Worm (Caenorhabditis elegans) whole organism, mixed stage, embryonic: Measurements from ENCODE around the gene ttc-7.

Source experiments
- M03D4.4 ChIP-seq: sonication (generic microtip); optimal IDR thresholded peaks from 2 replicates; lab custom pipeline; 2017; ENCODE audit warnings: mild to moderate bottlenecking, missing genetic modification characterization, missing compliant biosample characterization
- bed-3 ChIP-seq: fragments of 200-800 bp; sonication (Bioruptor generic); optimal IDR thresholded peaks from 3 replicates; lab custom pipeline; 2018; ENCODE audit warnings: mild to moderate bottlenecking, missing genetic modification characterization, moderate library complexity, missing compliant biosample characterization
- blmp-1 ChIP-seq: fragments of 150-350 bp; optimal IDR thresholded peaks from 2 replicates; lab custom pipeline; 2014; ENCODE audit warnings: missing biosample characterization, missing genetic modification characterization
- ceh-39 ChIP-seq: fragments of 150-350 bp; optimal IDR thresholded peaks from 2 replicates; lab custom pipeline; 2014; ENCODE audit warnings: missing biosample characterization, missing genetic modification characterization
- ceh-43 ChIP-seq: fragments of 200-800 bp; sonication (Bioruptor generic); optimal IDR thresholded peaks from 2 replicates; lab custom pipeline; 2018; ENCODE audit warnings: mild to moderate bottlenecking, missing genetic modification characterization, moderate library complexity, missing compliant biosample characterization
- ceh-83 ChIP-seq: fragments of 200-800 bp; sonication (Bioruptor generic); optimal IDR thresholded peaks from 2 replicates; lab custom pipeline; 2018; ENCODE audit warnings: mild to moderate bottlenecking, missing genetic modification characterization, missing compliant biosample characterization
- ces-1 ChIP-seq: fragments of 150-350 bp; optimal IDR thresholded peaks from 2 replicates; lab custom pipeline; 2014; ENCODE audit warnings: missing biosample characterization, missing genetic modification reagents, missing genetic modification characterization
- cnd-1 ChIP-seq: fragments of 200-800 bp; sonication (Bioruptor generic); optimal IDR thresholded peaks from 2 replicates; lab custom pipeline; 2018; ENCODE audit warnings: mild to moderate bottlenecking, missing genetic modification characterization, missing compliant biosample characterization
- drap-1 ChIP-seq: fragments of 200-800 bp; sonication (Bioruptor generic); optimal IDR thresholded peaks from 3 replicates; lab custom pipeline; 2018; ENCODE audit warnings: mild to moderate bottlenecking, missing genetic modification characterization, missing compliant biosample characterization
- elt-1 ChIP-seq: sonication (generic microtip); optimal IDR thresholded peaks from 2 replicates; lab custom pipeline; 2017; ENCODE audit warnings: missing genetic modification characterization, mild to moderate bottlenecking, missing compliant biosample characterization, antibody characterized with exemption, moderate library complexity, borderline replicate concordance; ENCODE audit not compliant: insufficient read depth
- elt-3 ChIP-seq: fragments of 150-350 bp; optimal IDR thresholded peaks from 2 replicates; lab custom pipeline; 2014; ENCODE audit warnings: missing biosample characterization, missing genetic modification characterization
- flh-1 ChIP-seq: fragments of 200-800 bp; sonication (Bioruptor generic); optimal IDR thresholded peaks from 2 replicates; lab custom pipeline; 2018; ENCODE audit warnings: mild to moderate bottlenecking, missing genetic modification characterization, moderate library complexity, missing compliant biosample characterization
- ham-2 ChIP-seq: fragments of 200-800 bp; sonication (Bioruptor generic); optimal IDR thresholded peaks from 2 replicates; lab custom pipeline; 2018; ENCODE audit warnings: mild to moderate bottlenecking, missing genetic modification characterization, missing compliant biosample characterization
- hlh-1 ChIP-seq: fragments of 150-350 bp; optimal IDR thresholded peaks from 2 replicates; lab custom pipeline; 2014; ENCODE audit warnings: missing biosample characterization, missing genetic modification reagents, missing genetic modification characterization
- lin-13 ChIP-seq: fragments of 150-350 bp; optimal IDR thresholded peaks from 2 replicates; lab custom pipeline; 2014; ENCODE audit warnings: missing biosample characterization, missing genetic modification characterization
- lin-32 ChIP-seq: fragments of 200-800 bp; sonication (Bioruptor generic); optimal IDR thresholded peaks from 2 replicates; lab custom pipeline; 2018; ENCODE audit warnings: mild to moderate bottlenecking, missing genetic modification characterization, missing compliant biosample characterization
- lsy-2 ChIP-seq: fragments of 150-350 bp; optimal IDR thresholded peaks from 2 replicates; lab custom pipeline; 2014; ENCODE audit warnings: missing biosample characterization, missing genetic modification characterization
- mab-5 ChIP-seq: fragments of 150-350 bp; optimal IDR thresholded peaks from 2 replicates; lab custom pipeline; 2014; ENCODE audit warnings: missing biosample characterization, missing genetic modification characterization
- mep-1 ChIP-seq: fragments of 150-350 bp; optimal IDR thresholded peaks from 2 replicates; lab custom pipeline; 2017; ENCODE audit warnings: missing biosample characterization, missing genetic modification reagents, missing genetic modification characterization, inconsistent platforms
- mls-2 ChIP-seq: sonication (generic microtip); optimal IDR thresholded peaks from 2 replicates; lab custom pipeline; 2016; ENCODE audit warnings: mild to moderate bottlenecking, missing genetic modification characterization, moderate library complexity, missing compliant biosample characterization
- nhr-12 ChIP-seq: fragments of 150-350 bp; optimal IDR thresholded peaks from 2 replicates; lab custom pipeline; 2014; ENCODE audit warnings: missing biosample characterization, missing genetic modification characterization
- nhr-2 ChIP-seq: fragments of 150-350 bp; optimal IDR thresholded peaks from 2 replicates; lab custom pipeline; 2014; ENCODE audit warnings: missing biosample characterization, missing genetic modification characterization
- nhr-237 ChIP-seq: fragments of 150-350 bp; optimal IDR thresholded peaks from 2 replicates; lab custom pipeline; 2014; ENCODE audit warnings: missing biosample characterization, missing genetic modification characterization
- nhr-28 ChIP-seq: fragments of 150-350 bp; optimal IDR thresholded peaks from 2 replicates; lab custom pipeline; 2014; ENCODE audit warnings: missing biosample characterization, missing genetic modification characterization
- nhr-76 ChIP-seq: sonication (generic microtip); optimal IDR thresholded peaks from 2 replicates; lab custom pipeline; 2017; ENCODE audit warnings: missing biosample characterization, missing genetic modification characterization
- pha-4 ChIP-seq: fragments of 150-350 bp; optimal IDR thresholded peaks from 2 replicates; lab custom pipeline; 2018; ENCODE audit warnings: missing biosample characterization, missing genetic modification reagents, missing genetic modification characterization
- sem-2 ChIP-seq: fragments of 200-800 bp; sonication (Bioruptor generic); optimal IDR thresholded peaks from 2 replicates; lab custom pipeline; 2018; ENCODE audit warnings: mild to moderate bottlenecking, missing genetic modification characterization, missing compliant biosample characterization
- snpc-4 ChIP-seq: fragments of 150-350 bp; optimal IDR thresholded peaks from 2 replicates; lab custom pipeline; 2014; ENCODE audit warnings: missing biosample characterization, missing genetic modification characterization
- sptf-1 ChIP-seq: sonication (generic microtip); optimal IDR thresholded peaks from 2 replicates; lab custom pipeline; 2017; ENCODE audit warnings: mild to moderate bottlenecking, missing genetic modification characterization, moderate library complexity, missing compliant biosample characterization
- tbx-8 ChIP-seq: fragments of 200-800 bp; sonication (Bioruptor generic); optimal IDR thresholded peaks from 2 replicates; lab custom pipeline; 2018; ENCODE audit warnings: mild to moderate bottlenecking, missing genetic modification characterization, moderate library complexity, missing compliant biosample characterization
- unc-120 ChIP-seq: sonication (generic microtip); optimal IDR thresholded peaks from 2 replicates; lab custom pipeline; 2017; ENCODE audit warnings: missing genetic modification characterization, missing compliant biosample characterization; ENCODE audit not compliant: poor library complexity, severe bottlenecking
- unc-39 ChIP-seq: fragments of 150-350 bp; optimal IDR thresholded peaks from 2 replicates; lab custom pipeline; 2014; ENCODE audit warnings: missing biosample characterization, missing genetic modification characterization
- unc-62 ChIP-seq: fragments of 150-350 bp; optimal IDR thresholded peaks from 2 replicates; lab custom pipeline; 2014; ENCODE audit warnings: missing biosample characterization, missing genetic modification reagents, missing genetic modification characterization
- zip-8 ChIP-seq: fragments of 150-350 bp; optimal IDR thresholded peaks from 2 replicates; lab custom pipeline; 2014; ENCODE audit warnings: missing biosample characterization, missing genetic modification characterization
- ztf-11 ChIP-seq: fragments of 150-350 bp; optimal IDR thresholded peaks from 2 replicates; lab custom pipeline; 2014; ENCODE audit warnings: missing biosample characterization, missing genetic modification characterization

ttc-7 gene

ce11 chrIII:1905589-1905988, 45.4 kb downstream of the ttc-7 start, which contains the start of the genes B0524.6 and pqn-41:
Gene B0524.6, minus strand, starts transcription at chrIII:1905640.
Gene pqn-41, plus strand, starts transcription at chrIII:1905958.
- no peak for TF ChIP-seq drap-1 (GFP tag; lab: Kevin White, UChicago)
- peak; percentile 60 for TF ChIP-seq lin-13 (tag; lab: Kevin White, UChicago)
- TF ChIP-seq lin-32 = no peak
- TF ChIP-seq ces-1 = peak; percentile 93
- TF ChIP-seq cnd-1 (tag; lab: Kevin White, UChicago) = no peak
- TF ChIP-seq elt-3 (tag; lab: Kevin White, UChicago) = no peak
- peak; percentile 79 for TF ChIP-seq lsy-2
- TF ChIP-seq mab-5 (tag; lab: Kevin White, UChicago) = peak; percentile 6
- TF ChIP-seq nhr-237 (tag; lab: Kevin White, UChicago) = peak; percentile 39
- TF ChIP-seq ham-2 = no peak
- no peak for TF ChIP-seq hlh-1 (tag; lab: Kevin White, UChicago)
- peak; percentile 30 for TF ChIP-seq pha-4 (tag; lab: Kevin White, UChicago)

- TF ChIP-seq ceh-83 (GFP tag; lab: Kevin White, UChicago) (no peak), ces-1 (no peak), ceh-39 (tag; lab: Kevin White, UChicago) (no peak)
These were observed 58.2 kb downstream of the ttc-7 start for ce11 chrIII:1918311-1918932.

- TF ChIP-seq ceh-43 (GFP tag; lab: Kevin White, UChicago) = peak; percentile 61
- peak; percentile 91 for TF ChIP-seq ham-2
- TF ChIP-seq elt-3 (tag; lab: Kevin White, UChicago) = peak; percentile 33
- peak; percentile 52 for TF ChIP-seq lsy-2
- peak; percentile 54 for TF ChIP-seq bed-3 (GFP tag; lab: Kevin White, UChicago)
- no peak for TF ChIP-seq snpc-4
- peak; percentile 100 for TF ChIP-seq ces-1
- peak; percentile 18 for TF ChIP-seq mab-5 (tag; lab: Kevin White, UChicago)
- peak; percentile 82 for TF ChIP-seq mls-2
- TF ChIP-seq sem-2 (GFP tag; lab: Kevin White, UChicago) = no peak
- no peak for TF ChIP-seq flh-1
- TF ChIP-seq pha-4 (tag; lab: Kevin White, UChicago) = peak; percentile 85
- no peak for TF ChIP-seq zip-8 (tag; lab: Kevin White, UChicago)
- peak; percentile 83 for TF ChIP-seq sptf-1 (tag; lab: Kevin White, UChicago)
- TF ChIP-seq lin-32 = peak; percentile 15
- no peak for TF ChIP-seq elt-1
- no peak for TF ChIP-seq tbx-8 (GFP tag; lab: Kevin White, UChicago)
- TF ChIP-seq unc-120 = peak; percentile 97
- TF ChIP-seq ztf-11 (tag; lab: Kevin White, UChicago) = peak; percentile 93
- TF ChIP-seq lin-13 (tag; lab: Kevin White, UChicago) = peak; percentile 5
- TF ChIP-seq M03D4.4 (tag; lab: Kevin White, UChicago) = peak; percentile 85
- peak; percentile 3 for TF ChIP-seq mep-1 (tag; lab: Kevin White, UChicago)
- no peak for TF ChIP-seq nhr-28 (tag; lab: Kevin White, UChicago)
- TF ChIP-seq blmp-1 = peak; percentile 80
- TF ChIP-seq hlh-1 (tag; lab: Kevin White, UChicago) = peak; percentile 34
- peak; percentile 50 for TF ChIP-seq cnd-1 (tag; lab: Kevin White, UChicago)
- TF ChIP-seq ceh-39 (tag; lab: Kevin White, UChicago) = peak; percentile 22
- peak; percentile 89 for TF ChIP-seq nhr-237 (tag; lab: Kevin White, UChicago)
- TF ChIP-seq unc-39 (tag; lab: Kevin White, UChicago) = no peak
- peak; percentile 85 for TF ChIP-seq unc-62 (GFP tag; lab: Kevin White, UChicago)
- TF ChIP-seq ceh-83 (GFP tag; lab: Kevin White, UChicago) = no peak
- no peak for TF ChIP-seq nhr-12 (tag; lab: Kevin White, UChicago)
- peak; percentile 80 for TF ChIP-seq nhr-2 (tag; lab: Kevin White, UChicago)
- TF ChIP-seq drap-1 (GFP tag; lab: Kevin White, UChicago) = peak; percentile 83
- no peak for TF ChIP-seq nhr-76
These were observed 61.0 kb downstream of the ttc-7 start for ce11 chrIII:1921136-1921680.
